Worm (Caenorhabditis elegans): ENCODE results near the gene R07E5.4.

Gene R07E5.4

DNA sequence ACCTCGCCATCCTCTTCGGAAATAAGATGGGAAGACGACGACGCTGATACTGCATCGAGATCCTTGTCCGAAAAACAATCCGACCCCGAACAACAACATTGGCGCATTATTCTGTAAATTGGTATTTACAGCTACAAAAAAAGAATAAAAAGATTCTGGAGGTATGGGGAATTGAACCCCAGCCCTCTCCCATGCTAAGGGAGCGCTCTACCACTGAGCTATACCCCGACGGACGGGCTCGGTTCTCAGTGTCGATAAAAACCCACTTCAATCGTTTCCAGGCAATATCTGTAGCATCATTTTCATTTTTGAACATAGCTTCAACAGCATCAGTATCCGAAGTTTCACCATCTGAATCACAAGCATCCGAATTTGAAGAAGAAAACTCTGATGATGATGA lies 34.2 kb downstream of the R07E5.4 start (continued):
- TF ChIP-seq arid-1 (GFP tag; conservative IDR thresholded peaks at IDR 0.05) (peak; percentile 80), snpc-1.2 (GFP tag; IDR thresholded peaks at IDR 0.05) (no peak), duxl-1 (tag; optimal IDR thresholded peaks at IDR 0.05; ENCODE audit: poor library complexity) (no peak), dpl-1 (GFP tag; optimal IDR thresholded peaks at IDR 0.05) (no peak), zip-11 (GFP tag; IDR thresholded peaks at IDR 0.05) (no peak), zfp-3 (GFP tag; conservative IDR thresholded peaks at IDR 0.05) (0 out of 2 replicates have a peak, but pooled peaks have one; percentile 27), lin-1 (GFP tag; IDR thresholded peaks at IDR 0.05) (peak; percentile 78; the same call in 1 of the 2 replicates), nhr-76 (tag; optimal IDR thresholded peaks at IDR 0.05) (no peak), lin-13 (GFP tag; optimal IDR thresholded peaks at IDR 0.05) (peak; percentile 16), egl-43 (GFP tag; IDR thresholded peaks at IDR 0.05) (peak; percentile 85), F37D6.2 (tag; optimal IDR thresholded peaks at IDR 0.05) (no peak), spr-3 (GFP tag; optimal IDR thresholded peaks at IDR 0.05) (no peak), Y75B8A.6 (GFP tag; IDR thresholded peaks at IDR 0.05) (no peak), zfp-2 (tag; optimal IDR thresholded peaks at IDR 0.05) (no peak)

DNA sequence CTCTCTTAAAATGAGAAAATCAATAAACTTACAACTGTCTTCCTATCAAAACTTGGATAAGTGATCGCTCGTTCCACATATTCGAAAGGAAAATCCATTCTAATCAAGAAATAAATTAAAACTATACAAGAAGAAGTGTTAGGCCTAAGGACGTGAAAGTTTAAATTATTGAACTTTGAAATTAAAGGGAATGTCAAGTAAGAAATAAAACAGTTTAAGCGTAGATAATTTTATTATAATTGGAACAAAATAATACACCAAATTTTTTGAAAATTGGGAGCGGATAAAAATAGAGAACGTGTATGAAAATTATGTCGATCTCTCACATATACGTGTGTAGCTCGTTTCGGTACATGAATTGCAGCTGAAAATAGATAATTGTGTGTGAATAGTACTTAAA lies 34.8 kb downstream of the R07E5.4 start, which contains the start of gene C28A5.6:
Gene C28A5.6, minus strand, starts transcription at position 101 of the 400 bp plus-strand sequence.
- TF ChIP-seq T26A8.4 (GFP tag; IDR thresholded peaks at IDR 0.05), result no peak
- TF ChIP-seq dve-1 (tag; optimal IDR thresholded peaks at IDR 0.05; ENCODE audit: insufficient read depth), result no peak
- no peak for TF ChIP-seq egl-43 (GFP tag; IDR thresholded peaks at IDR 0.05)
- no peak for TF ChIP-seq ceh-62 (tag; optimal IDR thresholded peaks at IDR 0.05)
- TF ChIP-seq skn-1 (tag; optimal IDR thresholded peaks at IDR 0.05), result no peak
- TF ChIP-seq zip-2 (tag; optimal IDR thresholded peaks at IDR 0.05), result no peak
- TF ChIP-seq nhr-237 (tag; optimal IDR thresholded peaks at IDR 0.05), result no peak
- TF ChIP-seq ceh-28 (tag; optimal IDR thresholded peaks at IDR 0.05), result no peak
- TF ChIP-seq nhr-41 (GFP tag; IDR thresholded peaks at IDR 0.05), result no peak
- no peak for TF ChIP-seq ztf-7 (tag; optimal IDR thresholded peaks at IDR 0.05)
- TF ChIP-seq F10B5.3 (tag; optimal IDR thresholded peaks at IDR 0.05), result no peak
- TF ChIP-seq ama-1 (optimal IDR thresholded peaks at IDR 0.05), result no peak
- no peak for TF ChIP-seq tag-97 (GFP tag; IDR thresholded peaks at IDR 0.05)
- no peak for TF ChIP-seq php-3 (GFP tag; IDR thresholded peaks at IDR 0.05)
- TF ChIP-seq madf-9 (GFP tag; conservative IDR thresholded peaks at IDR 0.05), result no peak
- TF ChIP-seq nhr-11 (tag; optimal IDR thresholded peaks at IDR 0.05), result no peak
- no peak for TF ChIP-seq F37D6.2 (tag; optimal IDR thresholded peaks at IDR 0.05)
- TF ChIP-seq vab-7 (GFP tag; IDR thresholded peaks at IDR 0.05), result no peak
- no peak for TF ChIP-seq gei-8 (GFP tag; optimal IDR thresholded peaks at IDR 0.05)
- TF ChIP-seq madf-5 (GFP tag; IDR thresholded peaks at IDR 0.05), result no peak

DNA sequence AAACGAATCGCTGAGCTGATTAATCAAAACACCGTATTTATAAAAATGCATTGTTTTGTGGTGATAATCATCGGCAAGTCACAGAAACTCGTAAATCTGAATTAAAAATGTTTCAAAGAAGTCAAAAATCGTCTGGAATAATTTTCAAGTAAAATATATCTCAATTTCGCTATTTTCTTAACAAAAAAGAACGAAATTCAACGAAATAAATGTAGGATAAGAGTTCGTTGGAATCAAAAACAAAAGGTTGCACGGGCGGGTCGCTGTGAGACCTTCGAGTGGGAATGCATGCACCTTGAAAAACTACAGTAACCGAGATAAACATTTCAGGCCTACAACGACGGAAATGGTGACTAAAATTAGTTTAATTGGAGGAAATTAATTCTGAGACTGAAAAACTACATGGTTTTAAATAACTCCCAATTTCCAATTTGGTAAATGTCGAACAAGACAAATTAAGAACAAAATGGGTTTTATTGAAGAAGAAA lies 39.7 kb downstream of the R07E5.4 start, which contains the start of gene C28A5.1:
Gene C28A5.1, minus strand, starts transcription at position 51 of the 488 bp plus-strand sequence.
- TF ChIP-seq hif-1 (tag; optimal IDR thresholded peaks at IDR 0.05), result no peak
- no peak for TF ChIP-seq fos-1 (tag; optimal IDR thresholded peaks at IDR 0.05)
- TF ChIP-seq F44E2.7 (GFP tag; IDR thresholded peaks at IDR 0.05), result no peak
- no peak for TF ChIP-seq skn-1 (tag; optimal IDR thresholded peaks at IDR 0.05)
- no peak for TF ChIP-seq nhr-28 (tag; optimal IDR thresholded peaks at IDR 0.05)
- peak; percentile 79 for TF ChIP-seq unc-130 (GFP tag; optimal IDR thresholded peaks at IDR 0.05)
- peak; percentile 23 for TF ChIP-seq mes-2 (tag; optimal IDR thresholded peaks at IDR 0.05; ENCODE audit: poor library complexity, severe bottlenecking)
- TF ChIP-seq madf-5 (GFP tag; IDR thresholded peaks at IDR 0.05), result no peak
- no peak for TF ChIP-seq ZK546.5 (tag; optimal IDR thresholded peaks at IDR 0.05)
- no peak for TF ChIP-seq set-16 (GFP tag; IDR thresholded peaks at IDR 0.05)
- no peak for TF ChIP-seq Y105C5A.15 (GFP tag; IDR thresholded peaks at IDR 0.05)
- no peak for TF ChIP-seq aly-2 (tag; optimal IDR thresholded peaks at IDR 0.05)
- TF ChIP-seq ceh-32 (tag; optimal IDR thresholded peaks at IDR 0.05; ENCODE audit: poor library complexity), result no peak
- no peak for TF ChIP-seq nhr-10 (tag; optimal IDR thresholded peaks at IDR 0.05)
- TF ChIP-seq dmd-9 (GFP tag; IDR thresholded peaks at IDR 0.05), result 0 out of 2 replicates have a peak, but pooled peaks have one; percentile 6
- TF ChIP-seq Y48G9A.11 (GFP tag; IDR thresholded peaks at IDR 0.05), result peak; percentile 46; the same call in 1 of the 2 replicates
- TF ChIP-seq lin-39 (tag; optimal IDR thresholded peaks at IDR 0.05), result no peak
- peak; percentile 30 for TF ChIP-seq F49E8.2 (tag; optimal IDR thresholded peaks at IDR 0.05; ENCODE audit: borderline replicate concordance)
- no peak for TF ChIP-seq ceh-62 (tag; optimal IDR thresholded peaks at IDR 0.05)
- TF ChIP-seq ceh-44 (GFP tag; IDR thresholded peaks at IDR 0.05), result no peak
- no peak for TF ChIP-seq duxl-1 (tag; optimal IDR thresholded peaks at IDR 0.05; ENCODE audit: poor library complexity)
- TF ChIP-seq ceh-20 (GFP tag; IDR thresholded peaks at IDR 0.05), result no peak
